Worm (Caenorhabditis elegans): ENCODE results near the gene R10D12.7.

DNA sequence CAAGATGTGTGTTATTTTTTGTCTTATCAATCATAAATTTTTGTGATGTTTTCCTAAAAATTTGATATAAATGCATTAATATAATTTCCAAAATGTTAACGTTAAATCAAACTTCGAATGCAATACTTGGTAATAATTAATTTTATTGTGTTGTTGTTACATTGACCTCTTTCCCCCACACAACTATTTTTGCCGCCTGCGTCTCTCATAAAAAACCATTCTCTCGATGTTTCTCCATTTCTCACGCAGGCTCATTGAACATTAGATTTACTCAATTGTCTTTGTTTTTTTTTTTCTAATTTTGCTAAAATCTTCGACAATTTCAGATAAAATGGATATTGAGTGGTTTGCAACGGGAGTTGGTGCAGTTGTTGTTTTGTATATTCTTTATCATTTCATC lies 43.7 kb upstream of the R10D12.7 start, which contains the start of gene stdh-1:
- no peak for TF ChIP-seq snpc-4 (tag; optimal IDR thresholded peaks at IDR 0.05)
- no peak for TF ChIP-seq mdl-1 (tag; optimal IDR thresholded peaks at IDR 0.05)

Measured in whole organism, L3 larva.